Fruit fly (Drosophila melanogaster): Measurements from ENCODE around the gene Phf5a.
A peak's percentile ranks its signal among the peaks of the same experiment; 100 is the strongest.

Phf5a gene

DNA sequence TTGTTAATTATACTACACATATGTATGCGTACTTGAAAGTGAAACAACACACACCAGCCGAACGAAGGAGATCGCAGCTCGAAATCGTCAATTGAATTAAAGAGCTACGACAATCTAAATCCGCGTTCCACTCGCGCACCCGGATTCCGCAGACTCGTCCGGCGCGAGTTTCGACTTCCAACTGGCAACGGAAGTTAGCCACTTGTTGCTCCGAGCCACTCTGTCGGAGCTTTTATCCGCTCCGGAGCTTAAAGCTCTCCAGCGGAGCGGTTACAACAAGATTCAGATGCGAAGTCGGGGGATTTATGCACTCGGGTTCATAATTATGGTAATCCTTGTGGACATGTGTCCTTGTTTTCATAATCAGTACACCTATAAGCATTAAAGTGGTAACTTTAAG, 25.1 kb downstream of the Phf5a start, which contains the start of gene Rchy1:
Gene Rchy1, minus strand, starts transcription at position 173 of the 400 bp plus-strand sequence.
- no peak for TF ChIP-seq noc (tag; optimal IDR thresholded peaks at IDR 0.05)

DNA sequence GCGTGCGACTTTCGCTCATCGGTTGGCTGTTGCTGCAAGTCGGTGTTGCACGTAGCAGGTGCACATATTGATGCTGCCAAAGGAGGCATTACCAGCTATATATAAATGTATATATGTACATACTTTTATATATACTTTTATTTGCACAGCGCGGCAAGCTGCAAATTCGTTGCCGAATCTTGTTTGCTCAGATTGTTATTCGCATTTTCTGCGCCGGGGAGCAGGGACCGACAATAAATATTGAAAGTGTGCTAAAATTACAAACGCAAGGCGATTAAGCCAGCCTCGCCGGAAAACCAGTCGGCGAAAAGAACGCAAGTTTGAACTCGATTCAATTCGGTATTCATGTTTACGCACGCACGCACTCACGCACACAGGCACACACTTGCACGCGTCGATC, 25.9 kb downstream of the Phf5a start:
- TF ChIP-seq noc (tag; optimal IDR thresholded peaks at IDR 0.05) = no peak

dm6 chr2L:6464270-6464669, 26.4 kb downstream of the Phf5a start:
- TF ChIP-seq noc (tag; optimal IDR thresholded peaks at IDR 0.05) = no peak

DNA sequence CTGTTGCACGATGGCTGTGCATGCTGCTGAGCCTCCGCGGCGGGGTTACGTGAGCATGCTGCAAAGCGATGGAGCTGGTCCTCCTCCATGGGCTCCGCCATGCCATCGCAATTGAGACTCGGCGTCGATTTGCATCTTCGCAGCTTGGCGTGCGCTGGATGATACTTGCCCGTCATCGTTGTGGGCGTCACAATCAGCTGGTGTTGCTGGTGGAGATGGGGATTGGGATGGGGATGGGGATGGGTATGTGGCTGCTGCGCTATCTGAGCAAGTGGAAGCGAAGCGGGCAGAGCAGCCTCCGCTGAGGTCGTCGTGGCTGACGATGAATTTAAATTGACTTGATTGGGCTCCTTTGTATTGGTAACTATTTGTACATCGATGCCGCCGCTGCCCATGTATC, 27.3 kb downstream of the Phf5a start:
- no peak for TF ChIP-seq noc (tag; optimal IDR thresholded peaks at IDR 0.05)

dm6 chr2L:6462259-6462658, 28.4 kb downstream of the Phf5a start:
- TF ChIP-seq noc (tag; optimal IDR thresholded peaks at IDR 0.05) = no peak

- peak; percentile 38 for TF ChIP-seq noc (tag; optimal IDR thresholded peaks at IDR 0.05)
Observed at dm6 chr2L:6461497-6461896, 29.1 kb downstream of the Phf5a start.

DNA sequence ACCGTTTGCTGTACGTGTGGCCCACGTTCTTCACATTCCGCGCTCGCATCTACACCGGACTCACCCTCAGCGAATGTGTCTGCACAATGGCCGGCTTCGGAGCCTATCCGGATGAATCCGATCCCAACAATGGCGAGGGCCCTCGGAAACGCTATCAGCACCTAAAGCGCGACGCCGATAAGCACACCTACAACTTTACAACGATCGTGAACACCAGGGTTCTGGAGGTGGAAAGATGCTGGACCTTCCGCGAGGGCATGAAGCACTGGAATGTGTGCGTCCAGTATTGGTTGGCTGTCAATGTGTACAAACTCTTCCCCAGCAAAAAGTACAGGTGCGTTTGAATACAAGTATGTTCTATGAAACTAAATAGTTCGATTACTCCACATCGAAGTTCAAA, 33.1 kb downstream of the Phf5a start:
- TF ChIP-seq noc (tag; optimal IDR thresholded peaks at IDR 0.05) = no peak

DNA sequence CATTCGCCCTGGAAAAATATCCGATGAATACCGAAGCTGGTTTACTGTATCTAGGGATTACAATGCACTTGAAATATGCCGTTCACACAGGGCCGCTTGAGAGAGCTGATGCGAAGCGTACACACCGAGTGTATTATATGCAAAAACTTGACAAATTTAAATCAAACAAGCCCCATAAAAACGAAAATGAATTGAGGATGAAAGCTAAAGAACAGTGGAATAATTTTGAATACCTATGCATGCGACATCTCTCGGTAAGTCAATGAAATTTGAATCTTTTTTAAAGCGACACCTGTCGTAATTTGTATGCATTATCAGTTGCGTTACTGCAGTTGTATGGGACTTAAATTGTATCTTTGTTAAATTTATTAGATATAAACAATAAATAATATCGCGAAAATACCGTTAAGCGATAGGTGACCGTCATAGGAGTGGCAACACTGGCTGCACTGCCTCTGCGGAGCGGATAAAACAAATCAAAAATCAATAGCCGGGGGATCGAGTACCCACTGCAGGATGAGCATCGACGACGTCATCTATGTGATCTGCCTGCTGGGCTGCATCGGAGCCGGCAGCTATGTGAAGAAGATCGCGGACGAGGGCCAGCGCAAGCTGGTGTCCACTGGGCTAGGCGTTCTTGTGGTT, 34.6 kb downstream of the Phf5a start, which contains the start of gene frj:
Gene frj, plus strand, starts transcription at position 98 of the 645 bp plus-strand sequence.
- TF ChIP-seq noc (tag; optimal IDR thresholded peaks at IDR 0.05) = no peak

- peak; percentile 44 for TF ChIP-seq noc (tag; optimal IDR thresholded peaks at IDR 0.05)
Observed at dm6 chr2L:6455032-6455954, 35.4 kb downstream of the Phf5a start, which contains the start of gene retm. TSS of gene retm (minus strand) at chr2L:6455929.

- no peak for TF ChIP-seq noc (tag; optimal IDR thresholded peaks at IDR 0.05)
Observed at dm6 chr2L:6449753-6450152, 40.9 kb downstream of the Phf5a start.

DNA sequence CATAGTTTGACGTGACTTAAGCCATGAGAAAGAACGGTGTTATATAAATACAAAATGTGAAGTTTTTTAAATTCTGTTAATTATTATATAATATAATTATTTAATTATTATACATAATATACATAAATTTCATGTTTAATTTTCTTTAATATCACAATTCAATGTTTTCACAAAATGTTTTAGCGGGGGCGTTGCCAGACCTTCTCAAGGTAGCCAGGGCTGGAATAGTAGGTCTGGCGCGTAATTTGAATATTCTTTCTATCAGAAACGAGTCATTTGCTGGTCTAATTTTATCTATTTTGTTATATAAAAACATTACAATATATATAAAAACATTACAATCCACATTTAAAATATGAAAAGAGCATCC, 42.3 kb downstream of the Phf5a start, which contains the start of gene Acox3:
Gene Acox3, minus strand, starts transcription at position 70 of the 370 bp plus-strand sequence.
- no peak for TF ChIP-seq noc (tag; optimal IDR thresholded peaks at IDR 0.05)

dm6 chr2L:6447581-6448333, 42.9 kb downstream of the Phf5a start:
- TF ChIP-seq noc (tag; optimal IDR thresholded peaks at IDR 0.05) = peak; percentile 13
